ENCODE assay signal across 2 fruit fly cellular contexts in genomic region chrX:12221496-12221895, dm6.
TF ChIP-seq lines count a peak whose summit lies in the region.

No protein-coding gene starts in this region.

TF ChIP-seq in whole organism, embryonic, 481 proteins besides CTCF, POLR2A, EP300 and RAD21 (continued from another document and continues in another):
- TF ChIP-seq CG14965 (GFP tag; optimal IDR thresholded peaks at IDR 0.05; lab: Kevin White, UChicago; ENCODE audit: borderline replicate concordance) (no peak), CG30431 (GFP tag; optimal IDR thresholded peaks at IDR 0.05; lab: Kevin White, UChicago) (peak; percentile 9), CG15601 (tag; optimal IDR thresholded peaks at IDR 0.05; lab: Kevin White, UChicago) (peak; percentile 64), Oaz (GFP tag; IDR thresholded peaks at IDR 0.05; lab: Robert Waterston, UW) (no peak), Ets65A (GFP tag; lab: Kevin White, UChicago) (peak; percentile 98), CG30403 (GFP tag; optimal IDR thresholded peaks at IDR 0.05; lab: Kevin White, UChicago) (peak; percentile 45), ab (GFP tag; optimal IDR thresholded peaks at IDR 0.05; lab: Kevin White, UChicago) (no peak), CG11504 (tag; optimal IDR thresholded peaks at IDR 0.05; lab: Kevin White, UChicago) (peak; percentile 76), CG4424 (GFP tag; optimal IDR thresholded peaks at IDR 0.05; lab: Kevin White, UChicago) (peak; percentile 34), onecut (GFP tag; IDR thresholded peaks at IDR 0.05; lab: Robert Waterston, UW) (peak; percentile 83), CG3847 (GFP tag; IDR thresholded peaks at IDR 0.05; lab: Robert Waterston, UW) (no peak), ERR (GFP tag; optimal IDR thresholded peaks at IDR 0.05; lab: Kevin White, UChicago) (peak; percentile 31), sob (GFP tag; IDR thresholded peaks at IDR 0.05; lab: Robert Waterston, UW) (peak; percentile 33; the same call in 1 of the 2 replicates), CG14050 (GFP tag; IDR thresholded peaks at IDR 0.05; lab: Robert Waterston, UW) (0 out of 3 replicates have a peak, but pooled peaks have one; percentile 9), Kr (GFP tag; optimal IDR thresholded peaks at IDR 0.05; lab: Kevin White, UChicago) (no peak), kay (GFP tag; optimal IDR thresholded peaks at IDR 0.05; lab: Kevin White, UChicago) (peak; percentile 33), CG6654 (GFP tag; optimal IDR thresholded peaks at IDR 0.05; lab: Kevin White, UChicago) (peak; percentile 0), CG6254 (GFP tag; optimal IDR thresholded peaks at IDR 0.05; lab: Kevin White, UChicago) (no peak), Ets97D (GFP tag; optimal IDR thresholded peaks at IDR 0.05; lab: Kevin White, UChicago) (peak; percentile 15), CG9876 (GFP tag; optimal IDR thresholded peaks at IDR 0.05; lab: Kevin White, UChicago) (peak; percentile 2), Stat92E (GFP tag; optimal IDR thresholded peaks at IDR 0.05; lab: Kevin White, UChicago) (no peak), sens-2 (GFP tag; IDR thresholded peaks at IDR 0.05; lab: Robert Waterston, UW) (0 out of 2 replicates have a peak, but pooled peaks have one; percentile 43), hkb (optimal IDR thresholded peaks at IDR 0.05; lab: Kevin White, UChicago) (no peak), hkb (GFP tag; IDR thresholded peaks at IDR 0.05; lab: Robert Waterston, UW) (no peak; the same call in 1 of the 2 replicates), so (GFP tag; IDR thresholded peaks at IDR 0.05; lab: Robert Waterston, UW) (peak; percentile 38; the same call in 1 of the 3 replicates), CG11398 (GFP tag; optimal IDR thresholded peaks at IDR 0.05; lab: Kevin White, UChicago) (peak; percentile 23), CG7786 (GFP tag; optimal IDR thresholded peaks at IDR 0.05; lab: Kevin White, UChicago) (peak; percentile 2), Adf1 (GFP tag; IDR thresholded peaks at IDR 0.05; lab: Robert Waterston, UW) (no peak), CG2678 (tag; optimal IDR thresholded peaks at IDR 0.05; lab: Kevin White, UChicago) (peak; percentile 63), ttk (GFP tag; IDR thresholded peaks at IDR 0.05; lab: Robert Waterston, UW) (peak; percentile 61), dysf (GFP tag; IDR thresholded peaks at IDR 0.05; lab: Robert Waterston, UW) (peak; percentile 56; the same call in 2 of the 3 replicates), CG11695 (GFP tag; IDR thresholded peaks at IDR 0.05; lab: Robert Waterston, UW) (peak; percentile 61; the same call in 1 of the 3 replicates), row (GFP tag; IDR thresholded peaks at IDR 0.05; lab: Robert Waterston, UW) (peak; percentile 54), CG12104 (GFP tag; optimal IDR thresholded peaks at IDR 0.05; lab: Kevin White, UChicago) (no peak), ems (GFP tag; optimal IDR thresholded peaks at IDR 0.05; lab: Kevin White, UChicago) (no peak), B-H1 (GFP tag; IDR thresholded peaks at IDR 0.05; lab: Robert Waterston, UW) (peak; percentile 44; the same call in 2 of the 3 replicates), Optix (GFP tag; IDR thresholded peaks at IDR 0.05; lab: Robert Waterston, UW) (peak; percentile 55; the same call in 1 of the 3 replicates), Tbp (GFP tag; optimal IDR thresholded peaks at IDR 0.05; lab: Kevin White, UChicago) (no peak), Atf6 (GFP tag; IDR thresholded peaks at IDR 0.05; lab: Robert Waterston, UW) (0 out of 2 replicates have a peak, but pooled peaks have one; percentile 11), Hand (GFP tag; optimal IDR thresholded peaks at IDR 0.05; lab: Kevin White, UChicago) (no peak), slp2 (GFP tag; optimal IDR thresholded peaks at IDR 0.05; lab: Kevin White, UChicago) (peak; percentile 76), CG8944 (GFP tag; optimal IDR thresholded peaks at IDR 0.05; lab: Kevin White, UChicago) (peak; percentile 49), chn (GFP tag; optimal IDR thresholded peaks at IDR 0.05; lab: Kevin White, UChicago) (peak; percentile 28), Antp (GFP tag; optimal IDR thresholded peaks at IDR 0.05; lab: Kevin White, UChicago) (peak; percentile 81), H2.0 (GFP tag; IDR thresholded peaks at IDR 0.05; lab: Robert Waterston, UW) (peak; percentile 27; the same call in 1 of the 2 replicates), HmgZ (tag; optimal IDR thresholded peaks at IDR 0.05; lab: Kevin White, UChicago) (no peak), CG7745 (tag; optimal IDR thresholded peaks at IDR 0.05; lab: Kevin White, UChicago) (no peak), wor (GFP tag; IDR thresholded peaks at IDR 0.05; lab: Robert Waterston, UW) (peak; percentile 32; the same call in 1 of the 2 replicates), CG4730 (GFP tag; IDR thresholded peaks at IDR 0.05; lab: Robert Waterston, UW) (peak; percentile 51; the same call in 1 of the 2 replicates), CG12155 (GFP tag; optimal IDR thresholded peaks at IDR 0.05; lab: Kevin White, UChicago) (no peak), CG18764 (GFP tag; optimal IDR thresholded peaks at IDR 0.05; lab: Kevin White, UChicago) (peak; percentile 15), sna (GFP tag; IDR thresholded peaks at IDR 0.05; lab: Robert Waterston, UW; ENCODE audit: partially characterized antibody) (no peak), NK7.1 (GFP tag; optimal IDR thresholded peaks at IDR 0.05; lab: Kevin White, UChicago) (peak; percentile 67), nerfin-1 (tag; optimal IDR thresholded peaks at IDR 0.05; lab: Kevin White, UChicago) (peak; percentile 14), croc (GFP tag; conservative IDR thresholded peaks at IDR 0.05; lab: Robert Waterston, UW) (peak; percentile 55), CG3726 (GFP tag; IDR thresholded peaks at IDR 0.05; lab: Robert Waterston, UW) (peak; percentile 66; the same call in 1 of the 3 replicates), odd (GFP tag; optimal IDR thresholded peaks at IDR 0.05; lab: Kevin White, UChicago) (no peak), CG13123 (GFP tag; optimal IDR thresholded peaks at IDR 0.05; lab: Kevin White, UChicago) (no peak), Trl (optimal IDR thresholded peaks at IDR 0.05; lab: Kevin White, UChicago) (no peak), Trl (GFP tag; optimal IDR thresholded peaks at IDR 0.05; lab: Kevin White, UChicago) (peak; percentile 85), Nf-YA (GFP tag; IDR thresholded peaks at IDR 0.05; lab: Robert Waterston, UW) (no peak), CG8290 (GFP tag; optimal IDR thresholded peaks at IDR 0.05; lab: Kevin White, UChicago) (peak; percentile 59), CG8290 (tag; optimal IDR thresholded peaks at IDR 0.05; lab: Kevin White, UChicago) (no peak), knrl (GFP tag; IDR thresholded peaks at IDR 0.05; lab: Robert Waterston, UW; ENCODE audit: partially characterized antibody) (no peak)

TF ChIP-seq in whole organism, prepupa, 60 proteins besides CTCF, POLR2A, EP300 and RAD21 (continued from another document):
- TF ChIP-seq topi (GFP tag; optimal IDR thresholded peaks at IDR 0.05; lab: Kevin White, UChicago) (peak; percentile 51), CG32006 (GFP tag; optimal IDR thresholded peaks at IDR 0.05; lab: Kevin White, UChicago) (peak; percentile 16), Hr39 (GFP tag; optimal IDR thresholded peaks at IDR 0.05; lab: Kevin White, UChicago) (peak; percentile 15), svp (GFP tag; lab: Kevin White, UChicago) (peak; percentile 78), esn (GFP tag; optimal IDR thresholded peaks at IDR 0.05; lab: Kevin White, UChicago) (peak; percentile 29), CG3032 (tag; optimal IDR thresholded peaks at IDR 0.05; lab: Kevin White, UChicago) (peak; percentile 17)
TF ChIP-seq in whole organism, prepupa: peak in this region for 21.
